Fruit fly (Drosophila melanogaster) whole organism, adult: ENCODE data around the gene Cfp1.

Experiments
- CG11617 ChIP-seq: fragments of 200-800 bp; sonication (Bioruptor generic); optimal IDR thresholded peaks from 2 replicates; lab custom pipeline; 2017; ENCODE audit warnings: mild to moderate bottlenecking, missing biosample characterization, missing genetic modification reagents, missing genetic modification characterization
- CG12768 ChIP-seq: fragments of 200-800 bp; sonication (Bioruptor generic); optimal IDR thresholded peaks from 2 replicates; lab custom pipeline; 2017; ENCODE audit warnings: missing biosample characterization, missing genetic modification characterization, mild to moderate bottlenecking, moderate library complexity, missing genetic modification reagents
- CG1620 ChIP-seq: fragments of 200-800 bp; sonication (Bioruptor generic); optimal IDR thresholded peaks from 2 replicates; lab custom pipeline; 2016; ENCODE audit warnings: missing biosample characterization, missing genetic modification characterization
- CG33017 ChIP-seq: fragments of 200-800 bp; sonication (Bioruptor generic); optimal IDR thresholded peaks from 2 replicates; lab custom pipeline; 2018; ENCODE audit warnings: missing biosample characterization, mild to moderate bottlenecking, missing genetic modification characterization, moderate library complexity
- Crg-1 ChIP-seq: fragments of 200-800 bp; sonication (Bioruptor generic); optimal IDR thresholded peaks from 2 replicates; lab custom pipeline; 2016; ENCODE audit warnings: missing biosample characterization, missing genetic modification characterization
- Hr96 ChIP-seq: fragments of 200-800 bp; sonication (Bioruptor generic); optimal IDR thresholded peaks from 2 replicates; lab custom pipeline; 2016; ENCODE audit warnings: missing biosample characterization, missing genetic modification characterization
- Mnt ChIP-seq: fragments of 200-800 bp; sonication (Bioruptor generic); optimal IDR thresholded peaks from 2 replicates; lab custom pipeline; 2016; ENCODE audit warnings: missing biosample characterization, mild to moderate bottlenecking, missing genetic modification characterization
- cic ChIP-seq: fragments of 200-800 bp; sonication (Bioruptor generic); optimal IDR thresholded peaks from 2 replicates; lab custom pipeline; 2017; ENCODE audit warnings: missing biosample characterization, mild to moderate bottlenecking, missing genetic modification characterization, moderate library complexity
- cnc ChIP-seq, 2 experiments: fragments of >200 bp; optimal IDR thresholded peaks; 2 replicates each; lab custom pipeline; 2017
- kay ChIP-seq: fragments of 200-800 bp; sonication (Bioruptor generic); peaks from one replicate; lab custom pipeline; 2016; ENCODE audit warnings: missing biosample characterization, missing genetic modification characterization, borderline replicate concordance
- ovo ChIP-seq: fragments of 200-800 bp; sonication (Bioruptor generic); optimal IDR thresholded peaks from 2 replicates; lab custom pipeline; 2016; ENCODE audit warnings: missing biosample characterization, missing genetic modification characterization
- pad ChIP-seq: fragments of 200-800 bp; sonication (Bioruptor generic); optimal IDR thresholded peaks from 3 replicates; lab custom pipeline; 2017; ENCODE audit warnings: missing biosample characterization, missing genetic modification characterization, mild to moderate bottlenecking, moderate library complexity, missing genetic modification reagents
- tj ChIP-seq: fragments of 200-800 bp; sonication (Bioruptor generic); optimal IDR thresholded peaks from 3 replicates; lab custom pipeline; 2017; ENCODE audit warnings: missing biosample characterization, mild to moderate bottlenecking, missing genetic modification characterization, moderate library complexity

dm6 chrX:9243417-9243884, 29.3 kb downstream of the Cfp1 start, which contains the start of the genes mxc and Larp7:
- peak; percentile 60 for TF ChIP-seq pad (GFP tag; lab: Kevin White, UChicago)
- peak; percentile 86 for TF ChIP-seq CG1620 (GFP tag; lab: Kevin White, UChicago)
- no peak for TF ChIP-seq CG33017 (tag; lab: Kevin White, UChicago)
- TF ChIP-seq cic (GFP tag; lab: Kevin White, UChicago) = no peak
- TF ChIP-seq CG12768 = no peak
- peak; percentile 53 for TF ChIP-seq tj (GFP tag; lab: Kevin White, UChicago)
- peak; percentile 67 for TF ChIP-seq Mnt (GFP tag; lab: Kevin White, UChicago)
- TF ChIP-seq ovo (GFP tag; lab: Kevin White, UChicago) = peak; percentile 89
- TF ChIP-seq Crg-1 = peak; percentile 84
- TF ChIP-seq kay (GFP tag; lab: Kevin White, UChicago) = no peak
- TF ChIP-seq cnc (optimal IDR thresholded peaks at IDR 0.05; lab: Kevin White, UChicago) = no peak
- peak; percentile 82 for TF ChIP-seq Hr96 (GFP tag; lab: Kevin White, UChicago)
- TF ChIP-seq CG11617 = peak; percentile 79
